Worm (Caenorhabditis elegans) whole organism, L4 larva: ENCODE data around the gene mut-14.

ENCODE experiments used
- F49E8.2 ChIP-seq: sonication (generic microtip); optimal IDR thresholded peaks from 2 replicates; lab custom pipeline; 2016; ENCODE audit warnings: missing compliant biosample characterization, mild to moderate bottlenecking, missing genetic modification characterization, borderline replicate concordance
- Y48G9A.11 ChIP-seq: fragments of 200-800 bp; sonication (Bioruptor generic); IDR thresholded peaks from 2 replicates; pipeline ENCODE4 v1.3.6; 2022; ENCODE audit warnings: missing genetic modification reagents, missing genetic modification characterization, missing compliant biosample characterization
- Y75B8A.6 ChIP-seq: fragments of 200-800 bp; sonication (Bioruptor generic); IDR thresholded peaks from 2 replicates; pipeline ENCODE4 v1.3.6; 2022; ENCODE audit warnings: missing genetic modification reagents, missing genetic modification characterization, missing compliant biosample characterization
- ZK337.2 ChIP-seq: fragments of 200-800 bp; sonication (Bioruptor generic); IDR thresholded peaks from 2 replicates; pipeline ENCODE4 v1.3.6; 2022; ENCODE audit warnings: missing genetic modification reagents, missing genetic modification characterization, missing compliant biosample characterization
- ZK546.5 ChIP-seq, 2 experiments: sonication (generic microtip); optimal IDR thresholded peaks; 2 replicates each; lab custom pipeline; 2017; ENCODE audit warnings: missing biosample characterization in 2 of 2, missing genetic modification characterization in 2 of 2
- aha-1 ChIP-seq: fragments of 150-350 bp; peaks from one replicate; lab custom pipeline; 2014; ENCODE audit warnings: missing biosample characterization, missing genetic modification characterization
- ama-1 ChIP-seq: fragments of 150-350 bp; optimal IDR thresholded peaks from 2 replicates; lab custom pipeline; 2014; ENCODE audit warnings: inconsistent platforms, mixed read lengths
- arid-1 ChIP-seq: fragments of 200-800 bp; sonication (Bioruptor generic); conservative IDR thresholded peaks from 2 replicates; pipeline ENCODE4 v1.3.6; 2022; ENCODE audit warnings: missing genetic modification reagents, missing genetic modification characterization, missing compliant biosample characterization
- ces-1 ChIP-seq: fragments of 150-350 bp; sonication (generic microtip); optimal IDR thresholded peaks from 4 replicates; lab custom pipeline; 2014; ENCODE audit warnings: missing biosample characterization, missing genetic modification reagents, missing genetic modification characterization
- cey-2 ChIP-seq: sonication (generic microtip); optimal IDR thresholded peaks from 3 replicates; lab custom pipeline; 2017; ENCODE audit warnings: missing genetic modification characterization, mild to moderate bottlenecking, missing compliant biosample characterization, antibody characterized with exemption, borderline replicate concordance; ENCODE audit not compliant: insufficient read depth
- ctbp-1 ChIP-seq: fragments of 200-800 bp; sonication (Bioruptor generic); IDR thresholded peaks from 2 replicates; pipeline ENCODE4 v1.3.6; 2022; ENCODE audit warnings: missing genetic modification reagents, missing genetic modification characterization, missing compliant biosample characterization
- daf-16 ChIP-seq, 3 experiments: sonication (generic microtip); optimal IDR thresholded peaks; 2 replicates each; lab custom pipeline; 2016 to 2017; ENCODE audit warnings: missing genetic modification characterization in 3 of 3, missing genetic modification reagents in 3 of 3, mild to moderate bottlenecking in 2 of 3, missing compliant biosample characterization in 2 of 3, missing biosample characterization in 1 of 3, moderate library complexity in 1 of 3
- dmd-8 ChIP-seq: fragments of 200-800 bp; sonication (Bioruptor generic); IDR thresholded peaks from 2 replicates; pipeline ENCODE4 v1.3.6; 2022; ENCODE audit warnings: missing genetic modification characterization, missing compliant biosample characterization
- dpl-1 ChIP-seq: fragments of 150-350 bp; optimal IDR thresholded peaks from 2 replicates; lab custom pipeline; 2014; ENCODE audit warnings: missing biosample characterization, missing genetic modification reagents, missing genetic modification characterization
- hmg-1.1 ChIP-seq: fragments of 200-800 bp; sonication (Bioruptor generic); IDR thresholded peaks from 2 replicates; pipeline ENCODE4 v1.3.6; 2022; ENCODE audit warnings: missing genetic modification reagents, missing genetic modification characterization, missing compliant biosample characterization
- jun-1 ChIP-seq: fragments of 150-350 bp; optimal IDR thresholded peaks from 2 replicates; lab custom pipeline; 2014; ENCODE audit warnings: missing biosample characterization, missing genetic modification reagents, missing genetic modification characterization
- lin-1 ChIP-seq: fragments of 200-800 bp; sonication (Bioruptor generic); IDR thresholded peaks from 2 replicates; pipeline ENCODE4 v1.3.6; 2022; ENCODE audit warnings: missing genetic modification reagents, missing genetic modification characterization, missing compliant biosample characterization
- lin-13 ChIP-seq: fragments of 150-350 bp; optimal IDR thresholded peaks from 2 replicates; lab custom pipeline; 2014; ENCODE audit warnings: missing biosample characterization, missing genetic modification reagents, missing genetic modification characterization
- lin-15B ChIP-seq: fragments of 150-350 bp; sonication (generic microtip); optimal IDR thresholded peaks from 3 replicates; lab custom pipeline; 2014; ENCODE audit warnings: missing biosample characterization, missing genetic modification characterization
- lin-29 ChIP-seq: fragments of 200-800 bp; sonication (Bioruptor generic); IDR thresholded peaks from 2 replicates; pipeline ENCODE4 v1.3.6; 2022; ENCODE audit warnings: missing genetic modification reagents, missing genetic modification characterization, missing compliant biosample characterization
- madf-5 ChIP-seq, 2 experiments: fragments of 200-800 bp; sonication (Bioruptor generic); IDR thresholded peaks; 2 replicates each; pipeline ENCODE4 v1.3.6; 2022; ENCODE audit warnings: missing compliant biosample characterization in 2 of 2, missing genetic modification characterization in 2 of 2
- mep-1 ChIP-seq: fragments of 150-350 bp; sonication (generic microtip); optimal IDR thresholded peaks from 3 replicates; lab custom pipeline; 2014; ENCODE audit warnings: missing biosample characterization, missing genetic modification characterization
- mes-2 ChIP-seq: sonication (generic microtip); optimal IDR thresholded peaks from 2 replicates; lab custom pipeline; 2016; ENCODE audit warnings: missing genotype, mild to moderate bottlenecking, missing genetic modification characterization, missing compliant biosample characterization; ENCODE audit not compliant: poor library complexity, severe bottlenecking
- mxl-3 ChIP-seq: fragments of 200-800 bp; sonication (Bioruptor generic); optimal IDR thresholded peaks from 2 replicates; lab custom pipeline; 2018; ENCODE audit warnings: mild to moderate bottlenecking, missing genetic modification characterization, missing compliant biosample characterization
- nhr-237 ChIP-seq: sonication (generic microtip); optimal IDR thresholded peaks from 2 replicates; lab custom pipeline; 2017; ENCODE audit warnings: missing biosample characterization, missing genetic modification characterization
- nhr-6 ChIP-seq: fragments of 150-350 bp; optimal IDR thresholded peaks from 2 replicates; lab custom pipeline; 2014; ENCODE audit warnings: missing biosample characterization, missing genetic modification characterization
- nhr-77 ChIP-seq: fragments of 150-350 bp; optimal IDR thresholded peaks from 2 replicates; lab custom pipeline; 2014; ENCODE audit warnings: missing biosample characterization, missing genetic modification characterization
- pqm-1 ChIP-seq: sonication (generic microtip); optimal IDR thresholded peaks from 2 replicates; lab custom pipeline; 2017; ENCODE audit warnings: missing biosample characterization, missing genetic modification characterization
- rbr-2 ChIP-seq: sonication (generic microtip); optimal IDR thresholded peaks from 2 replicates; lab custom pipeline; 2016; ENCODE audit warnings: missing genotype, missing genetic modification characterization, missing compliant biosample characterization
- skn-1 ChIP-seq: fragments of 150-350 bp; optimal IDR thresholded peaks from 2 replicates; lab custom pipeline; 2014; ENCODE audit warnings: missing biosample characterization, missing genetic modification characterization
- spr-1 ChIP-seq: sonication (generic microtip); optimal IDR thresholded peaks from 2 replicates; lab custom pipeline; 2016; ENCODE audit warnings: mild to moderate bottlenecking, missing genetic modification characterization, missing compliant biosample characterization
- spr-3 ChIP-seq: fragments of 200-800 bp; sonication (Bioruptor generic); optimal IDR thresholded peaks from 2 replicates; lab custom pipeline; 2018; ENCODE audit warnings: mild to moderate bottlenecking, missing genetic modification characterization, missing compliant biosample characterization
- tra-1 ChIP-seq: fragments of 200-800 bp; sonication (Bioruptor generic); IDR thresholded peaks from 2 replicates; pipeline ENCODE4 v1.3.6; 2022; ENCODE audit warnings: missing genetic modification reagents, missing genetic modification characterization, missing compliant biosample characterization
- unc-62 ChIP-seq, 3 experiments: fragments of 150-350 bp in 1 of 3; sonication (generic microtip); optimal IDR thresholded peaks in 2 of 3; peaks in 1 of 3; 1 replicate in 1 of 3; 2 replicates in 2 of 3; lab custom pipeline; 2014 to 2017; ENCODE audit warnings: missing biosample characterization in 3 of 3, missing genetic modification characterization in 3 of 3, missing genetic modification reagents in 3 of 3, missing genotype in 1 of 3
- zfp-2 ChIP-seq: sonication (generic microtip); optimal IDR thresholded peaks from 2 replicates; lab custom pipeline; 2016; ENCODE audit warnings: mild to moderate bottlenecking, missing genetic modification characterization, missing compliant biosample characterization
- zfp-3 ChIP-seq: fragments of 200-800 bp; sonication (Bioruptor generic); conservative IDR thresholded peaks from 2 replicates; pipeline ENCODE4 v1.3.6; 2022; ENCODE audit warnings: missing genetic modification reagents, missing genetic modification characterization, missing compliant biosample characterization
- ztf-7 ChIP-seq: fragments of 150-350 bp; optimal IDR thresholded peaks from 2 replicates; lab custom pipeline; 2014; ENCODE audit warnings: missing biosample characterization, missing genetic modification characterization

The mut-14 gene

ce11 chrV:5684534-5684933 lies 24.0 kb upstream of the mut-14 start, which contains the start of the genes hmgs-1 and F25B4.4 (continued):
- TF ChIP-seq skn-1 (tag; lab: Kevin White, UChicago) (no peak), ztf-7 (tag; lab: Kevin White, UChicago) (no peak), lin-15B (tag; lab: Kevin White, UChicago) (peak; percentile 26), rbr-2 (tag; lab: Kevin White, UChicago) (peak; percentile 88), lin-1 (GFP tag; lab: Robert Waterston, UW) (no peak), jun-1 (tag; lab: Kevin White, UChicago) (peak; percentile 64), lin-13 (peak; percentile 91), arid-1 (GFP tag; lab: Robert Waterston, UW) (peak; percentile 33; the same call in 1 of the 2 replicates), ces-1 (GFP tag; lab: Kevin White, UChicago) (peak; percentile 7), mes-2 (peak; percentile 96), spr-3 (peak; percentile 61), mxl-3 (GFP tag; lab: Kevin White, UChicago) (peak; percentile 10), nhr-77 (tag; lab: Kevin White, UChicago) (peak; percentile 93), pqm-1 (tag; lab: Kevin White, UChicago) (no peak), cey-2 (tag; lab: Kevin White, UChicago) (no peak), unc-62 (GFP tag; optimal IDR thresholded peaks at IDR 0.05 in 1 of 2; lab: Kevin White, UChicago) (peak in 1 of 2 experiments; percentile 83), unc-62 (tag; optimal IDR thresholded peaks at IDR 0.05; lab: Kevin White, UChicago) (no peak), mep-1 (peak; percentile 95), tra-1 (GFP tag; lab: Robert Waterston, UW) (peak; percentile 79), Y75B8A.6 (GFP tag; lab: Robert Waterston, UW) (no peak), spr-1 (peak; percentile 48), nhr-6 (tag; lab: Kevin White, UChicago) (peak; percentile 91), ZK546.5 (tag; optimal IDR thresholded peaks at IDR 0.05; lab: Kevin White, UChicago) (peak in 1 of 2 experiments; percentile 21), nhr-237 (tag; lab: Kevin White, UChicago) (no peak), F49E8.2 (tag; lab: Kevin White, UChicago) (peak; percentile 12), dpl-1 (GFP tag; lab: Kevin White, UChicago) (peak; percentile 85), zfp-3 (GFP tag; lab: Robert Waterston, UW) (peak; percentile 71; the same call in 1 of the 2 replicates), hmg-1.1 (GFP tag; lab: Robert Waterston, UW) (peak; percentile 76), lin-29 (no peak), Y48G9A.11 (GFP tag; lab: Robert Waterston, UW) (peak; percentile 49; the same call in 1 of the 2 replicates), zfp-2 (tag; lab: Kevin White, UChicago) (peak; percentile 67), ctbp-1 (peak; percentile 62), dmd-8 (no peak)

- TF ChIP-seq ZK337.2 (no peak), ama-1 (peak; percentile 45), daf-16 (GFP tag; optimal IDR thresholded peaks at IDR 0.05; lab: Kevin White, UChicago) (no peak), daf-16 (tag; optimal IDR thresholded peaks at IDR 0.05; lab: Kevin White, UChicago) (peak; percentile 1)
Observed at ce11 chrV:5682530-5682929, 22.0 kb upstream of the mut-14 start, which contains the start of gene prp-39. Gene prp-39, minus strand, starts transcription at chrV:5682630.

ce11 chrV:5677947-5678346 lies 17.4 kb upstream of the mut-14 start:
- TF ChIP-seq aha-1 (tag; lab: Kevin White, UChicago) = peak; percentile 93
- TF ChIP-seq madf-5 (GFP tag; IDR thresholded peaks at IDR 0.05; lab: Robert Waterston, UW) = no peak
